Worm (Caenorhabditis elegans): ENCODE data around the gene str-41.

ce11 chrV:7364059-7364458, 47.7 kb upstream of the str-41 start, which contains the start of gene cyp-35A2:
- TF ChIP-seq ama-1 (optimal IDR thresholded peaks at IDR 0.05) (no peak), flt-1 (GFP tag; IDR thresholded peaks at IDR 0.05) (no peak), tbx-37 (GFP tag; conservative IDR thresholded peaks at IDR 0.05) (no peak), B0310.2 (tag; optimal IDR thresholded peaks at IDR 0.05) (no peak), tbx-11 (GFP tag; IDR thresholded peaks at IDR 0.05) (no peak), ets-7 (tag; optimal IDR thresholded peaks at IDR 0.05) (no peak), ceh-13 (GFP tag; optimal IDR thresholded peaks at IDR 0.05) (no peak), hmbx-1 (tag; optimal IDR thresholded peaks at IDR 0.05) (no peak)
